Worm (Caenorhabditis elegans): ENCODE measurements around the gene parn-2.

DNA sequence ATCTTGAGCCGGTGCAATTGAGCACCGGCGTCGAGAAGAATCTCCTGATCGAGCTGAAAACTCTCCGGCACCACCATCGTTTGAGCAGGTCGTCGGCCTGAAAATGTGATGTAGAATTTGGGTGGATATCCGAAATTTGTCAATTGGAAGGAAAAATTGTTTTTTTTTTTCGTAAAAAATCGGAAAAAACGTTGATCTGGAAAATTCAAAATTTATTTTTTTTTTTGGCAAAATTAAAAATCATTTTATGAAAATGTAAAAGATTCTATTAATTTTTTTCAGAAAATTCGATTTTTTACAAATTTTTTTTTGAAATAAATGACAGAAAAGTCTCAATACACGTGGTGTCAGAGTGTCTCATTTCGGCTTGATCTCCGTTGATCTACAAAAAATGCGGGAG lies 9.7 kb upstream of the parn-2 start, which contains the start of gene tric-1B.1:
- TF ChIP-seq madf-2 (tag; optimal IDR thresholded peaks at IDR 0.05) (no peak), ets-4 (tag; optimal IDR thresholded peaks at IDR 0.05) (no peak), ceh-48 (tag; optimal IDR thresholded peaks at IDR 0.05) (no peak), ceh-6 (GFP tag; optimal IDR thresholded peaks at IDR 0.05) (no peak)
